Fruit fly (Drosophila melanogaster): ENCODE data around the gene CG9393.

- no peak for TF ChIP-seq cnc (optimal IDR thresholded peaks at IDR 0.05)
- no peak for TF ChIP-seq pad (GFP tag; optimal IDR thresholded peaks at IDR 0.05)
- no peak for TF ChIP-seq CG5204 (GFP tag; optimal IDR thresholded peaks at IDR 0.05)
- no peak for TF ChIP-seq CG12768 (GFP tag; optimal IDR thresholded peaks at IDR 0.05)
- TF ChIP-seq toe (GFP tag; optimal IDR thresholded peaks at IDR 0.05) = no peak
- no peak for TF ChIP-seq CG11617 (GFP tag; optimal IDR thresholded peaks at IDR 0.05)
- no peak for TF ChIP-seq Clk (GFP tag; optimal IDR thresholded peaks at IDR 0.05)
- no peak for TF ChIP-seq CG14711 (tag; optimal IDR thresholded peaks at IDR 0.05)
- TF ChIP-seq bab1 (GFP tag; optimal IDR thresholded peaks at IDR 0.05) = no peak
- TF ChIP-seq Hr96 (GFP tag; optimal IDR thresholded peaks at IDR 0.05) = no peak
Measured at dm6 chr3R:9570114-9570513, 6.6 kb upstream of the CG9393 start, which contains the start of gene CG16790.
